Worm (Caenorhabditis elegans) whole organism, L4 larva: ENCODE data around the gene act-1.

Experiments used
- F37D6.2 ChIP-seq: sonication (generic microtip); optimal IDR thresholded peaks from 2 replicates; lab custom pipeline; 2016; ENCODE audit warnings: mild to moderate bottlenecking, missing genetic modification characterization, missing compliant biosample characterization
- F49E8.2 ChIP-seq: sonication (generic microtip); optimal IDR thresholded peaks from 2 replicates; lab custom pipeline; 2016; ENCODE audit warnings: missing compliant biosample characterization, mild to moderate bottlenecking, missing genetic modification characterization, borderline replicate concordance
- T20F7.1 ChIP-seq: fragments of 200-800 bp; sonication (Bioruptor generic); optimal IDR thresholded peaks from 2 replicates; lab custom pipeline; 2018; ENCODE audit warnings: mild to moderate bottlenecking, missing genetic modification characterization, missing compliant biosample characterization
- Y48G9A.11 ChIP-seq: fragments of 200-800 bp; sonication (Bioruptor generic); IDR thresholded peaks from 2 replicates; pipeline ENCODE4 v1.3.6; 2022; ENCODE audit warnings: missing genetic modification reagents, missing genetic modification characterization, missing compliant biosample characterization
- Y75B8A.6 ChIP-seq: fragments of 200-800 bp; sonication (Bioruptor generic); IDR thresholded peaks from 2 replicates; pipeline ENCODE4 v1.3.6; 2022; ENCODE audit warnings: missing genetic modification reagents, missing genetic modification characterization, missing compliant biosample characterization
- ZK337.2 ChIP-seq: fragments of 200-800 bp; sonication (Bioruptor generic); IDR thresholded peaks from 2 replicates; pipeline ENCODE4 v1.3.6; 2022; ENCODE audit warnings: missing genetic modification reagents, missing genetic modification characterization, missing compliant biosample characterization
- ZK546.5 ChIP-seq, 2 experiments: sonication (generic microtip); optimal IDR thresholded peaks; 2 replicates each; lab custom pipeline; 2017; ENCODE audit warnings: missing biosample characterization in 2 of 2, missing genetic modification characterization in 2 of 2
- ama-1 ChIP-seq: fragments of 150-350 bp; optimal IDR thresholded peaks from 2 replicates; lab custom pipeline; 2014; ENCODE audit warnings: inconsistent platforms, mixed read lengths
- arid-1 ChIP-seq: fragments of 200-800 bp; sonication (Bioruptor generic); conservative IDR thresholded peaks from 2 replicates; pipeline ENCODE4 v1.3.6; 2022; ENCODE audit warnings: missing genetic modification reagents, missing genetic modification characterization, missing compliant biosample characterization
- ceh-20 ChIP-seq: fragments of 200-800 bp; sonication (Bioruptor generic); IDR thresholded peaks from 2 replicates; pipeline ENCODE4 v1.3.6; 2022; ENCODE audit warnings: missing genetic modification reagents, missing genetic modification characterization, missing compliant biosample characterization
- ceh-28 ChIP-seq: fragments of 150-350 bp; optimal IDR thresholded peaks from 2 replicates; lab custom pipeline; 2014; ENCODE audit warnings: missing biosample characterization, missing genetic modification reagents, missing genetic modification characterization
- ceh-32 ChIP-seq: sonication (generic microtip); optimal IDR thresholded peaks from 2 replicates; lab custom pipeline; 2016; ENCODE audit warnings: mild to moderate bottlenecking, missing genetic modification characterization, missing compliant biosample characterization; ENCODE audit not compliant: poor library complexity
- ceh-62 ChIP-seq: sonication (generic microtip); optimal IDR thresholded peaks from 2 replicates; lab custom pipeline; 2017; ENCODE audit warnings: missing biosample characterization, missing genetic modification characterization
- cey-2 ChIP-seq: sonication (generic microtip); optimal IDR thresholded peaks from 3 replicates; lab custom pipeline; 2017; ENCODE audit warnings: missing genetic modification characterization, mild to moderate bottlenecking, missing compliant biosample characterization, antibody characterized with exemption, borderline replicate concordance; ENCODE audit not compliant: insufficient read depth
- daf-12 ChIP-seq: fragments of 150-350 bp; optimal IDR thresholded peaks from 2 replicates; lab custom pipeline; 2014; ENCODE audit warnings: missing biosample characterization, missing genetic modification reagents, missing genetic modification characterization
- daf-19 ChIP-seq: fragments of 200-800 bp; sonication (Bioruptor generic); conservative IDR thresholded peaks from 2 replicates; pipeline ENCODE4 v1.3.6; 2022; ENCODE audit warnings: missing genetic modification characterization, missing compliant biosample characterization
- dmd-9 ChIP-seq: fragments of 200-800 bp; sonication (Bioruptor generic); IDR thresholded peaks from 2 replicates; pipeline ENCODE4 v1.3.6; 2022; ENCODE audit warnings: missing genetic modification reagents, missing genetic modification characterization, missing compliant biosample characterization
- dpl-1 ChIP-seq: fragments of 150-350 bp; optimal IDR thresholded peaks from 2 replicates; lab custom pipeline; 2014; ENCODE audit warnings: missing biosample characterization, missing genetic modification reagents, missing genetic modification characterization
- duxl-1 ChIP-seq: sonication (generic microtip); optimal IDR thresholded peaks from 2 replicates; lab custom pipeline; 2016; ENCODE audit warnings: mild to moderate bottlenecking, missing genetic modification characterization, moderate library complexity, missing compliant biosample characterization; ENCODE audit not compliant: poor library complexity
- dve-1 ChIP-seq: sonication (generic microtip); optimal IDR thresholded peaks from 2 replicates; lab custom pipeline; 2017; ENCODE audit warnings: antibody characterized with exemption, mild to moderate bottlenecking, missing genetic modification characterization, missing compliant biosample characterization; ENCODE audit not compliant: insufficient read depth
- egl-43 ChIP-seq: fragments of 200-800 bp; sonication (Bioruptor generic); IDR thresholded peaks from 2 replicates; pipeline ENCODE4 v1.3.6; 2022; ENCODE audit warnings: missing genetic modification reagents, missing genetic modification characterization, missing compliant biosample characterization
- fkh-10 ChIP-seq: fragments of 150-350 bp; optimal IDR thresholded peaks from 2 replicates; lab custom pipeline; 2014; ENCODE audit warnings: missing biosample characterization, missing genetic modification reagents, missing genetic modification characterization
- gei-8 ChIP-seq: fragments of 200-800 bp; sonication (Bioruptor generic); optimal IDR thresholded peaks from 2 replicates; lab custom pipeline; 2018; ENCODE audit warnings: mild to moderate bottlenecking, missing genetic modification characterization, missing compliant biosample characterization
- hif-1 ChIP-seq, 2 experiments: sonication (generic microtip); optimal IDR thresholded peaks; 2 replicates each; lab custom pipeline; 2016 to 2017; ENCODE audit warnings: missing compliant biosample characterization in 2 of 2, missing genetic modification characterization in 2 of 2, missing genetic modification reagents in 2 of 2, missing genotype in 2 of 2, mild to moderate bottlenecking in 1 of 2
- hlh-30 ChIP-seq: sonication (generic microtip); optimal IDR thresholded peaks from 2 replicates; lab custom pipeline; 2017; ENCODE audit warnings: antibody characterized with exemption, mild to moderate bottlenecking, missing genetic modification characterization, missing compliant biosample characterization; ENCODE audit not compliant: insufficient read depth
- jun-1 ChIP-seq: fragments of 150-350 bp; optimal IDR thresholded peaks from 2 replicates; lab custom pipeline; 2014; ENCODE audit warnings: missing biosample characterization, missing genetic modification reagents, missing genetic modification characterization
- lim-7 ChIP-seq: fragments of 200-800 bp; sonication (Bioruptor generic); IDR thresholded peaks from 2 replicates; pipeline ENCODE4 v1.3.6; 2022; ENCODE audit warnings: missing genetic modification characterization, missing compliant biosample characterization
- lin-1 ChIP-seq: fragments of 200-800 bp; sonication (Bioruptor generic); IDR thresholded peaks from 2 replicates; pipeline ENCODE4 v1.3.6; 2022; ENCODE audit warnings: missing genetic modification reagents, missing genetic modification characterization, missing compliant biosample characterization
- lin-38 ChIP-seq: fragments of 200-800 bp; sonication (Bioruptor generic); IDR thresholded peaks from 2 replicates; pipeline ENCODE4 v1.3.6; 2022; ENCODE audit warnings: missing genetic modification reagents, missing genetic modification characterization, missing compliant biosample characterization
- lin-39 ChIP-seq: fragments of 150-350 bp; optimal IDR thresholded peaks from 2 replicates; lab custom pipeline; 2014; ENCODE audit warnings: missing biosample characterization, missing genetic modification reagents, missing genetic modification characterization
- lsy-2 ChIP-seq, 2 experiments: fragments of 150-350 bp in 1 of 2; sonication (generic microtip) in 1 of 2; optimal IDR thresholded peaks; 2 replicates each; lab custom pipeline; 2014 to 2017; ENCODE audit warnings: missing biosample characterization in 2 of 2, missing genetic modification characterization in 2 of 2
- madf-5 ChIP-seq, 2 experiments: fragments of 200-800 bp; sonication (Bioruptor generic); IDR thresholded peaks; 2 replicates each; pipeline ENCODE4 v1.3.6; 2022; ENCODE audit warnings: missing compliant biosample characterization in 2 of 2, missing genetic modification characterization in 2 of 2
- mdl-1 ChIP-seq, 2 experiments: fragments of 150-350 bp in 1 of 2; sonication (generic microtip) in 1 of 2; optimal IDR thresholded peaks; 2 replicates each; lab custom pipeline; 2014 to 2017; ENCODE audit warnings: missing biosample characterization in 2 of 2, missing genetic modification characterization in 2 of 2
- mdt-29 ChIP-seq: fragments of 200-800 bp; sonication (Bioruptor generic); IDR thresholded peaks from 2 replicates; pipeline ENCODE4 v1.3.6; 2022; ENCODE audit warnings: missing genetic modification reagents, missing genetic modification characterization, missing compliant biosample characterization
- mep-1 ChIP-seq: fragments of 150-350 bp; sonication (generic microtip); optimal IDR thresholded peaks from 3 replicates; lab custom pipeline; 2014; ENCODE audit warnings: missing biosample characterization, missing genetic modification characterization
- mes-2 ChIP-seq: sonication (generic microtip); optimal IDR thresholded peaks from 2 replicates; lab custom pipeline; 2016; ENCODE audit warnings: missing genotype, mild to moderate bottlenecking, missing genetic modification characterization, missing compliant biosample characterization; ENCODE audit not compliant: poor library complexity, severe bottlenecking
- mxl-3 ChIP-seq: fragments of 200-800 bp; sonication (Bioruptor generic); optimal IDR thresholded peaks from 2 replicates; lab custom pipeline; 2018; ENCODE audit warnings: mild to moderate bottlenecking, missing genetic modification characterization, missing compliant biosample characterization
- nhr-102 ChIP-seq: sonication (generic microtip); optimal IDR thresholded peaks from 2 replicates; lab custom pipeline; 2016; ENCODE audit warnings: mild to moderate bottlenecking, missing genetic modification characterization, moderate library complexity, missing compliant biosample characterization
- nhr-28 ChIP-seq: fragments of 150-350 bp; optimal IDR thresholded peaks from 2 replicates; lab custom pipeline; 2014; ENCODE audit warnings: missing biosample characterization, missing genetic modification characterization
- nhr-48 ChIP-seq: sonication (generic microtip); optimal IDR thresholded peaks from 2 replicates; lab custom pipeline; 2016; ENCODE audit warnings: mild to moderate bottlenecking, missing genetic modification characterization, missing compliant biosample characterization
- pha-4 ChIP-seq, 2 experiments: fragments of 150-350 bp in 1 of 2; fragments of 200-800 bp in 1 of 2; sonication (Bioruptor generic) in 1 of 2; IDR thresholded peaks in 1 of 2; optimal IDR thresholded peaks in 1 of 2; 2 replicates each; pipeline versions ENCODE4 v1.3.6 to Lab custom; 2014 to 2022; ENCODE audit warnings: missing genetic modification characterization in 2 of 2, missing genetic modification reagents in 2 of 2, missing biosample characterization in 1 of 2, missing compliant biosample characterization in 1 of 2
- sdz-12 ChIP-seq: fragments of 200-800 bp; sonication (Bioruptor generic); optimal IDR thresholded peaks from 2 replicates; lab custom pipeline; 2018; ENCODE audit warnings: mild to moderate bottlenecking, missing genetic modification characterization, missing compliant biosample characterization
- set-16 ChIP-seq: fragments of 200-800 bp; sonication (Bioruptor generic); IDR thresholded peaks from 2 replicates; pipeline ENCODE4 v1.3.6; 2022; ENCODE audit warnings: missing genetic modification reagents, missing genetic modification characterization, missing compliant biosample characterization
- snpc-1.2 ChIP-seq: fragments of 200-800 bp; sonication (Bioruptor generic); IDR thresholded peaks from 2 replicates; pipeline ENCODE4 v1.3.6; 2022; ENCODE audit warnings: missing genetic modification reagents, missing genetic modification characterization, missing compliant biosample characterization
- snpc-4 ChIP-seq: fragments of 150-350 bp; optimal IDR thresholded peaks from 2 replicates; lab custom pipeline; 2014; ENCODE audit warnings: missing biosample characterization, missing genetic modification characterization
- zag-1 ChIP-seq: fragments of 150-350 bp; optimal IDR thresholded peaks from 2 replicates; lab custom pipeline; 2014; ENCODE audit warnings: missing biosample characterization, missing genetic modification characterization
- zfp-2 ChIP-seq: sonication (generic microtip); optimal IDR thresholded peaks from 2 replicates; lab custom pipeline; 2016; ENCODE audit warnings: mild to moderate bottlenecking, missing genetic modification characterization, missing compliant biosample characterization
- zfp-3 ChIP-seq: fragments of 200-800 bp; sonication (Bioruptor generic); conservative IDR thresholded peaks from 2 replicates; pipeline ENCODE4 v1.3.6; 2022; ENCODE audit warnings: missing genetic modification reagents, missing genetic modification characterization, missing compliant biosample characterization
- zip-2 ChIP-seq: fragments of 150-350 bp; optimal IDR thresholded peaks from 2 replicates; lab custom pipeline; 2014; ENCODE audit warnings: missing biosample characterization, missing genetic modification characterization

act-1 gene

ce11 chrV:11076403-11076802, 4.4 kb upstream of the act-1 start:
- TF ChIP-seq gei-8 (GFP tag; lab: Kevin White, UChicago) (no peak), ceh-32 (tag; lab: Kevin White, UChicago) (no peak), cey-2 (tag; lab: Kevin White, UChicago) (no peak), dmd-9 (GFP tag; lab: Robert Waterston, UW) (no peak), zag-1 (no peak), Y75B8A.6 (GFP tag; lab: Robert Waterston, UW) (0 out of 2 replicates have a peak, but pooled peaks have one; percentile 12), hif-1 (tag; optimal IDR thresholded peaks at IDR 0.05; lab: Kevin White, UChicago) (no peak), F37D6.2 (tag; lab: Kevin White, UChicago) (no peak), ZK546.5 (tag; optimal IDR thresholded peaks at IDR 0.05; lab: Kevin White, UChicago) (no peak), ama-1 (peak; percentile 77), mdl-1 (tag; optimal IDR thresholded peaks at IDR 0.05; lab: Kevin White, UChicago) (no peak), F49E8.2 (tag; lab: Kevin White, UChicago) (peak; percentile 93), mdt-29 (GFP tag; lab: Robert Waterston, UW) (peak; percentile 74), madf-5 (GFP tag; IDR thresholded peaks at IDR 0.05; lab: Robert Waterston, UW) (peak in 1 of 2 experiments; percentile 83; a peak in 2 of 4 replicates), zip-2 (tag; lab: Kevin White, UChicago) (no peak), arid-1 (GFP tag; lab: Robert Waterston, UW) (peak; percentile 78), ceh-62 (no peak), ZK337.2 (GFP tag; lab: Robert Waterston, UW) (no peak), pha-4 (GFP tag; IDR thresholded peaks at IDR 0.05; lab: Robert Waterston, UW) (peak; percentile 49; the same call in 1 of the 2 replicates), pha-4 (tag; optimal IDR thresholded peaks at IDR 0.05; lab: Kevin White, UChicago) (no peak), snpc-4 (no peak), lsy-2 (tag; optimal IDR thresholded peaks at IDR 0.05; lab: Kevin White, UChicago) (no peak), fkh-10 (GFP tag; lab: Kevin White, UChicago) (no peak), zfp-2 (no peak), dpl-1 (GFP tag; lab: Kevin White, UChicago) (no peak), jun-1 (tag; lab: Kevin White, UChicago) (no peak), zfp-3 (GFP tag; lab: Robert Waterston, UW) (peak; percentile 49), nhr-102 (tag; lab: Kevin White, UChicago) (no peak), snpc-1.2 (GFP tag; lab: Robert Waterston, UW) (peak; percentile 61; the same call in 1 of the 2 replicates), lin-38 (GFP tag; lab: Robert Waterston, UW) (peak; percentile 83), daf-19 (GFP tag; lab: Robert Waterston, UW) (no peak), ceh-28 (no peak), Y48G9A.11 (GFP tag; lab: Robert Waterston, UW) (peak; percentile 80; the same call in 1 of the 2 replicates), T20F7.1 (GFP tag; lab: Kevin White, UChicago) (no peak), nhr-28 (tag; lab: Kevin White, UChicago) (peak; percentile 12), lin-1 (GFP tag; lab: Robert Waterston, UW) (0 out of 2 replicates have a peak, but pooled peaks have one; percentile 24), egl-43 (GFP tag; lab: Robert Waterston, UW) (peak; percentile 77; the same call in 1 of the 2 replicates), mes-2 (tag; lab: Kevin White, UChicago) (no peak), dve-1 (tag; lab: Kevin White, UChicago) (peak; percentile 1), mxl-3 (GFP tag; lab: Kevin White, UChicago) (no peak), nhr-48 (tag; lab: Kevin White, UChicago) (no peak), daf-12 (no peak), mep-1 (no peak), ceh-20 (GFP tag; lab: Robert Waterston, UW) (no peak), set-16 (GFP tag; lab: Robert Waterston, UW) (no peak), duxl-1 (tag; lab: Kevin White, UChicago) (no peak), sdz-12 (GFP tag; lab: Kevin White, UChicago) (no peak), lin-39 (tag; lab: Kevin White, UChicago) (no peak), lim-7 (peak; percentile 57), hlh-30 (tag; lab: Kevin White, UChicago) (peak; percentile 22)
